Worm (Caenorhabditis elegans) whole organism, late embryonic: Measurements from ENCODE around the gene F47B8.18.

Experiments
- ahr-1 ChIP-seq: sonication (generic microtip); optimal IDR thresholded peaks from 2 replicates; lab custom pipeline; 2016; ENCODE audit warnings: missing genetic modification characterization, missing compliant biosample characterization
- ama-1 ChIP-seq: fragments of 150-350 bp; optimal IDR thresholded peaks from 2 replicates; lab custom pipeline; 2014
- ceh-24 ChIP-seq: sonication (generic microtip); optimal IDR thresholded peaks from 2 replicates; lab custom pipeline; 2016; ENCODE audit warnings: mild to moderate bottlenecking, missing genetic modification characterization, missing compliant biosample characterization
- elt-2 ChIP-seq: sonication (generic microtip); optimal IDR thresholded peaks from 2 replicates; lab custom pipeline; 2016; ENCODE audit warnings: missing genetic modification reagents, missing genetic modification characterization, missing compliant biosample characterization
- elt-4 ChIP-seq: sonication (generic microtip); optimal IDR thresholded peaks from 2 replicates; lab custom pipeline; 2016; ENCODE audit warnings: missing genetic modification characterization, missing compliant biosample characterization
- nhr-11 ChIP-seq: fragments of 150-350 bp; optimal IDR thresholded peaks from 2 replicates; lab custom pipeline; 2014; ENCODE audit warnings: missing biosample characterization, missing genetic modification characterization
- nhr-232 ChIP-seq: sonication (generic microtip); optimal IDR thresholded peaks from 2 replicates; lab custom pipeline; 2016; ENCODE audit warnings: missing genetic modification characterization, missing compliant biosample characterization
- rnt-1 ChIP-seq: sonication (generic microtip); optimal IDR thresholded peaks from 2 replicates; lab custom pipeline; 2016; ENCODE audit warnings: missing genetic modification characterization, missing compliant biosample characterization

- TF ChIP-seq elt-4 (tag; lab: Kevin White, UChicago) (no peak), nhr-232 (tag; lab: Kevin White, UChicago) (no peak), ama-1 (no peak), nhr-11 (no peak), rnt-1 (no peak), ceh-24 (no peak), ahr-1 (no peak), elt-2 (tag; lab: Kevin White, UChicago) (no peak)
These were observed 45.5 kb downstream of the F47B8.18 start, which contains the start of gene srt-33 for ce11 chrV:14279777-14280176.
